Worm (Caenorhabditis elegans) whole organism, L1 larva: Measurements from ENCODE around the gene C25H3.17.

Experiments used
- C16A3.4 ChIP-seq: fragments of 150-350 bp; optimal IDR thresholded peaks from 2 replicates; lab custom pipeline; 2014; ENCODE audit warnings: missing biosample characterization, missing genetic modification characterization
- aha-1 ChIP-seq: fragments of 150-350 bp; optimal IDR thresholded peaks from 2 replicates; lab custom pipeline; 2014; ENCODE audit warnings: missing biosample characterization, missing genetic modification characterization
- blmp-1 ChIP-seq: fragments of 150-350 bp; optimal IDR thresholded peaks from 2 replicates; lab custom pipeline; 2014; ENCODE audit warnings: missing biosample characterization, missing genetic modification characterization
- ceh-8 ChIP-seq: fragments of 200-800 bp; sonication (Bioruptor generic); optimal IDR thresholded peaks from 2 replicates; lab custom pipeline; 2018; ENCODE audit warnings: mild to moderate bottlenecking, missing genetic modification characterization, moderate library complexity, missing compliant biosample characterization
- ceh-88 ChIP-seq: fragments of 200-800 bp; sonication (Bioruptor generic); IDR thresholded peaks from 2 replicates; pipeline ENCODE4 v1.3.6; 2022; ENCODE audit warnings: missing genetic modification characterization, missing compliant biosample characterization
- ceh-90 ChIP-seq: sonication (generic microtip); optimal IDR thresholded peaks from 2 replicates; lab custom pipeline; 2016; ENCODE audit warnings: missing genetic modification characterization, missing compliant biosample characterization
- dpl-1 ChIP-seq, 3 experiments: fragments of 150-350 bp in 2 of 3; sonication (generic microtip) in 1 of 3; optimal IDR thresholded peaks; 2 replicates each; lab custom pipeline; 2014 to 2017; ENCODE audit warnings: missing biosample characterization in 3 of 3, missing genetic modification characterization in 3 of 3, missing genetic modification reagents in 3 of 3
- dsc-1 ChIP-seq: sonication (generic microtip); optimal IDR thresholded peaks from 2 replicates; lab custom pipeline; 2016; ENCODE audit warnings: mild to moderate bottlenecking, missing genetic modification characterization, missing compliant biosample characterization
- efl-1 ChIP-seq, 4 experiments: fragments of 150-350 bp; optimal IDR thresholded peaks in 3 of 4; peaks in 1 of 4; 1 replicate in 1 of 4; 2 replicates in 3 of 4; lab custom pipeline; 2014; ENCODE audit warnings: missing biosample characterization in 2 of 4, missing genetic modification characterization in 2 of 4, missing genetic modification reagents in 2 of 4
- efl-3 ChIP-seq: fragments of 200-800 bp; sonication (Bioruptor generic); optimal IDR thresholded peaks from 2 replicates; lab custom pipeline; 2018; ENCODE audit warnings: mild to moderate bottlenecking, missing genetic modification characterization, missing compliant biosample characterization
- egl-13 ChIP-seq: sonication (generic microtip); optimal IDR thresholded peaks from 2 replicates; lab custom pipeline; 2016; ENCODE audit warnings: missing genotype, missing genetic modification reagents, missing genetic modification characterization, missing compliant biosample characterization
- elt-2 ChIP-seq: sonication (generic microtip); optimal IDR thresholded peaks from 2 replicates; lab custom pipeline; 2016; ENCODE audit warnings: missing genetic modification characterization, mild to moderate bottlenecking, inconsistent platforms, missing compliant biosample characterization, missing genetic modification reagents
- elt-3 ChIP-seq, 6 experiments: fragments of 150-350 bp in 1 of 6; sonication (generic microtip); optimal IDR thresholded peaks; 2 replicates each; lab custom pipeline; 2017 to 2018; ENCODE audit warnings: missing biosample characterization in 6 of 6, missing genetic modification characterization in 6 of 6, inconsistent platforms in 1 of 6
- fos-1 ChIP-seq: fragments of 150-350 bp; optimal IDR thresholded peaks from 2 replicates; lab custom pipeline; 2014; ENCODE audit warnings: missing biosample characterization, missing genetic modification characterization
- hlh-4 ChIP-seq: sonication (generic microtip); optimal IDR thresholded peaks from 2 replicates; lab custom pipeline; 2016; ENCODE audit warnings: mild to moderate bottlenecking, missing genetic modification characterization, missing compliant biosample characterization
- hpl-2 ChIP-seq: fragments of 150-350 bp; optimal IDR thresholded peaks from 2 replicates; lab custom pipeline; 2014; ENCODE audit warnings: missing biosample characterization, missing genetic modification reagents, missing genetic modification characterization
- irx-1 ChIP-seq: sonication (generic microtip); optimal IDR thresholded peaks from 2 replicates; lab custom pipeline; 2016; ENCODE audit warnings: missing genetic modification characterization, missing compliant biosample characterization
- jun-1 ChIP-seq: fragments of 150-350 bp; optimal IDR thresholded peaks from 2 replicates; lab custom pipeline; 2014; ENCODE audit warnings: missing biosample characterization, missing genetic modification reagents, missing genetic modification characterization
- lin-13 ChIP-seq: fragments of 150-350 bp; optimal IDR thresholded peaks from 2 replicates; lab custom pipeline; 2014; ENCODE audit warnings: missing biosample characterization, missing genetic modification reagents, missing genetic modification characterization
- lin-14 ChIP-seq: fragments of 200-800 bp; sonication (Bioruptor generic); optimal IDR thresholded peaks from 2 replicates; lab custom pipeline; 2018; ENCODE audit warnings: mild to moderate bottlenecking, missing genetic modification characterization, moderate library complexity, missing compliant biosample characterization
- lin-15B ChIP-seq: fragments of 150-350 bp; sonication (generic microtip); optimal IDR thresholded peaks from 3 replicates; lab custom pipeline; 2014; ENCODE audit warnings: missing biosample characterization, missing genetic modification characterization
- lin-35 ChIP-seq, 2 experiments: fragments of 150-350 bp; optimal IDR thresholded peaks; 2 replicates each; lab custom pipeline; 2014; ENCODE audit warnings: missing biosample characterization in 2 of 2, missing genetic modification characterization in 2 of 2, missing genetic modification reagents in 2 of 2
- lir-3 ChIP-seq: sonication (generic microtip); optimal IDR thresholded peaks from 2 replicates; lab custom pipeline; 2016; ENCODE audit warnings: mild to moderate bottlenecking, missing genetic modification characterization, moderate library complexity, missing compliant biosample characterization; ENCODE audit not compliant: poor library complexity
- lsy-2 ChIP-seq, 2 experiments: fragments of 150-350 bp; optimal IDR thresholded peaks; 2 replicates each; lab custom pipeline; 2014; ENCODE audit warnings: missing biosample characterization in 2 of 2, missing genetic modification characterization in 2 of 2
- mab-9 ChIP-seq: fragments of 200-800 bp; sonication (Bioruptor generic); IDR thresholded peaks from 2 replicates; pipeline ENCODE4 v1.3.6; 2022; ENCODE audit warnings: missing genetic modification reagents, missing genetic modification characterization, missing compliant biosample characterization
- mef-2 ChIP-seq: fragments of 150-350 bp; optimal IDR thresholded peaks from 2 replicates; lab custom pipeline; 2014; ENCODE audit warnings: missing biosample characterization, missing genetic modification characterization
- mep-1 ChIP-seq: fragments of 150-350 bp; optimal IDR thresholded peaks from 2 replicates; lab custom pipeline; 2014; ENCODE audit warnings: missing biosample characterization, missing genetic modification characterization
- nhr-11 ChIP-seq: fragments of 150-350 bp; optimal IDR thresholded peaks from 2 replicates; lab custom pipeline; 2014; ENCODE audit warnings: missing biosample characterization, missing genetic modification characterization
- nhr-12 ChIP-seq: sonication (generic microtip); optimal IDR thresholded peaks from 2 replicates; lab custom pipeline; 2017; ENCODE audit warnings: missing biosample characterization, missing genetic modification characterization
- nhr-19 ChIP-seq: fragments of 200-800 bp; sonication (Bioruptor generic); conservative IDR thresholded peaks from 2 replicates; pipeline ENCODE4 v1.3.6; 2022; ENCODE audit warnings: missing genetic modification characterization, missing compliant biosample characterization
- nhr-20 ChIP-seq: sonication (generic microtip); optimal IDR thresholded peaks from 2 replicates; lab custom pipeline; 2016; ENCODE audit warnings: mild to moderate bottlenecking, missing genetic modification characterization, missing compliant biosample characterization
- nhr-237 ChIP-seq: fragments of 150-350 bp; optimal IDR thresholded peaks from 2 replicates; lab custom pipeline; 2014; ENCODE audit warnings: missing biosample characterization, missing genetic modification characterization
- nhr-28 ChIP-seq: fragments of 150-350 bp; optimal IDR thresholded peaks from 2 replicates; lab custom pipeline; 2014; ENCODE audit warnings: missing biosample characterization, missing genetic modification characterization
- nhr-71 ChIP-seq: sonication (generic microtip); optimal IDR thresholded peaks from 2 replicates; lab custom pipeline; 2016; ENCODE audit warnings: mild to moderate bottlenecking, missing genetic modification characterization, moderate library complexity, missing compliant biosample characterization
- nhr-76 ChIP-seq: sonication (generic microtip); optimal IDR thresholded peaks from 2 replicates; lab custom pipeline; 2017; ENCODE audit warnings: missing biosample characterization, missing genetic modification characterization
- nhr-77 ChIP-seq: fragments of 150-350 bp; optimal IDR thresholded peaks from 2 replicates; lab custom pipeline; 2014; ENCODE audit warnings: missing biosample characterization, missing genetic modification characterization
- nhr-85 ChIP-seq: sonication (generic microtip); peaks from one replicate; lab custom pipeline; 2016; ENCODE audit warnings: missing genetic modification characterization, inconsistent platforms, missing compliant biosample characterization
- pag-3 ChIP-seq: sonication (generic microtip); optimal IDR thresholded peaks from 2 replicates; lab custom pipeline; 2017; ENCODE audit warnings: missing genetic modification characterization, mild to moderate bottlenecking, missing compliant biosample characterization, antibody characterized with exemption, borderline replicate concordance; ENCODE audit not compliant: insufficient read depth
- pqm-1 ChIP-seq: sonication (generic microtip); optimal IDR thresholded peaks from 3 replicates; lab custom pipeline; 2017; ENCODE audit warnings: missing biosample characterization, missing genetic modification characterization
- rnt-1 ChIP-seq: sonication (generic microtip); optimal IDR thresholded peaks from 2 replicates; lab custom pipeline; 2016; ENCODE audit warnings: mild to moderate bottlenecking, missing genetic modification characterization, moderate library complexity, missing compliant biosample characterization
- snpc-4 ChIP-seq: fragments of 150-350 bp; optimal IDR thresholded peaks from 2 replicates; lab custom pipeline; 2014; ENCODE audit warnings: missing biosample characterization, missing genetic modification characterization
- snu-23 ChIP-seq: sonication (generic microtip); optimal IDR thresholded peaks from 2 replicates; lab custom pipeline; 2016; ENCODE audit warnings: missing genetic modification characterization, missing compliant biosample characterization
- sox-4 ChIP-seq: sonication (generic microtip); optimal IDR thresholded peaks from 2 replicates; lab custom pipeline; 2016; ENCODE audit warnings: missing genetic modification characterization, missing compliant biosample characterization
- sptf-1 ChIP-seq: fragments of 150-350 bp; optimal IDR thresholded peaks from 2 replicates; lab custom pipeline; 2014; ENCODE audit warnings: missing biosample characterization, missing genetic modification characterization
- sup-37 ChIP-seq: fragments of 200-800 bp; sonication (Bioruptor generic); optimal IDR thresholded peaks from 2 replicates; lab custom pipeline; 2018; ENCODE audit warnings: mild to moderate bottlenecking, missing genetic modification characterization, missing compliant biosample characterization
- tbx-2 ChIP-seq: sonication (generic microtip); optimal IDR thresholded peaks from 2 replicates; lab custom pipeline; 2016; ENCODE audit warnings: missing genetic modification characterization, missing compliant biosample characterization
- tlp-1 ChIP-seq: fragments of 150-350 bp; optimal IDR thresholded peaks from 2 replicates; lab custom pipeline; 2014; ENCODE audit warnings: missing biosample characterization, missing genetic modification characterization
- unc-130 ChIP-seq: fragments of 150-350 bp; optimal IDR thresholded peaks from 2 replicates; lab custom pipeline; 2017; ENCODE audit warnings: missing biosample characterization, missing genetic modification characterization, inconsistent platforms
- unc-62 ChIP-seq: fragments of 150-350 bp; optimal IDR thresholded peaks from 2 replicates; lab custom pipeline; 2014; ENCODE audit warnings: missing biosample characterization, missing genetic modification reagents, missing genetic modification characterization
- unc-86 ChIP-seq: sonication (generic microtip); optimal IDR thresholded peaks from 2 replicates; lab custom pipeline; 2016; ENCODE audit warnings: missing genetic modification characterization, missing compliant biosample characterization
- unc-98 ChIP-seq: fragments of 200-800 bp; sonication (Bioruptor generic); IDR thresholded peaks from 2 replicates; pipeline ENCODE4 v1.3.6; 2022; ENCODE audit warnings: missing genetic modification characterization, missing compliant biosample characterization
- vab-15 ChIP-seq: sonication (generic microtip); optimal IDR thresholded peaks from 2 replicates; lab custom pipeline; 2017; ENCODE audit warnings: missing genotype, mild to moderate bottlenecking, missing genetic modification characterization, missing compliant biosample characterization
- xbp-1 ChIP-seq: sonication (generic microtip); optimal IDR thresholded peaks from 2 replicates; lab custom pipeline; 2016; ENCODE audit warnings: missing genetic modification characterization, missing compliant biosample characterization
- ztf-4 ChIP-seq: fragments of 150-350 bp; optimal IDR thresholded peaks from 2 replicates; lab custom pipeline; 2014; ENCODE audit warnings: missing biosample characterization, missing genetic modification characterization

The C25H3.17 gene

DNA sequence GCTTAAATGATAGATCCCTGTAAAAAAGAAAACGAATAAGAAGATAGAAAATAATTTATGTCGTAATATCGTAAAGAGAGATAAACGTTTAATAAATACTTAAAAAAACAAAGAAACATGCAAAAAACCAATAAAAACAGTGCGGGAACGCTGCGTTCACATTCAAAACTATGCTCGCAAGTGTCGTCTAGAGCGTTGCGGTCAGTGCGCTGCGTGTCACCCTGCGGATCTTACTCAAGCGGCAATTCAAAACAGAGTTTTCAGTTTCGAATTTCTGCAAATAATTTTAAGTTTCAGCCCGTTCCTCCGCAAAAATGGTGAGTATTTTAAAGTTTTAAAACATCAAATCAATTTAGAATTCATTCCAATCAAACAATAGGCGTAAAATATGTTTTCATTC is 45.3 kb upstream of the C25H3.17 start, which contains the start of the genes tiar-1 and lelo-4 (continued):
- no peak for TF ChIP-seq ceh-90 (tag; lab: Kevin White, UChicago)
- peak; percentile 50 for TF ChIP-seq lin-13 (GFP tag; lab: Kevin White, UChicago)
- no peak for TF ChIP-seq ztf-4
- peak; percentile 42 for TF ChIP-seq lir-3 (tag; lab: Kevin White, UChicago)
- TF ChIP-seq pqm-1: no peak
- TF ChIP-seq lin-15B (tag; lab: Kevin White, UChicago): peak; percentile 78
- no peak for TF ChIP-seq mab-9 (GFP tag; lab: Robert Waterston, UW)
- TF ChIP-seq efl-1 (optimal IDR thresholded peaks at IDR 0.05; lab: Kevin White, UChicago): peak; percentile 24 to 91
- peak; percentile 90 to 98 for TF ChIP-seq efl-1 (GFP tag; optimal IDR thresholded peaks at IDR 0.05 in 1 of 2; lab: Kevin White, UChicago)
- TF ChIP-seq sox-4 (tag; lab: Kevin White, UChicago): no peak
- TF ChIP-seq unc-130 (tag; lab: Kevin White, UChicago): peak; percentile 77
- no peak for TF ChIP-seq ceh-8 (GFP tag; lab: Kevin White, UChicago)
- TF ChIP-seq lin-35 (GFP tag; optimal IDR thresholded peaks at IDR 0.05; lab: Kevin White, UChicago): peak; percentile 92 to 95
- peak; percentile 57 for TF ChIP-seq tbx-2
- TF ChIP-seq nhr-11 (tag; lab: Kevin White, UChicago): no peak
- TF ChIP-seq elt-3 (tag; optimal IDR thresholded peaks at IDR 0.05; lab: Kevin White, UChicago): peak in 1 of 6 experiments; percentile 58
- no peak for TF ChIP-seq egl-13
- TF ChIP-seq vab-15: no peak
- no peak for TF ChIP-seq hlh-4 (tag; lab: Kevin White, UChicago)
- TF ChIP-seq pag-3: no peak
- peak; percentile 29 for TF ChIP-seq nhr-77 (tag; lab: Kevin White, UChicago)
- peak; percentile 50 for TF ChIP-seq nhr-19 (GFP tag; lab: Robert Waterston, UW)
- no peak for TF ChIP-seq nhr-237
- peak; percentile 66 for TF ChIP-seq C16A3.4 (tag; lab: Kevin White, UChicago)
- no peak for TF ChIP-seq mef-2 (tag; lab: Kevin White, UChicago)
- TF ChIP-seq lin-14 (GFP tag; lab: Kevin White, UChicago): peak; percentile 76
- TF ChIP-seq unc-98 (GFP tag; lab: Robert Waterston, UW): no peak
- peak; percentile 63 for TF ChIP-seq xbp-1 (tag; lab: Kevin White, UChicago)
- TF ChIP-seq nhr-28 (tag; lab: Kevin White, UChicago): no peak
- peak; percentile 73 to 91 for TF ChIP-seq lsy-2 (tag; optimal IDR thresholded peaks at IDR 0.05; lab: Kevin White, UChicago)
- TF ChIP-seq sup-37: no peak
- TF ChIP-seq aha-1: no peak
- no peak for TF ChIP-seq tlp-1 (tag; lab: Kevin White, UChicago)
- TF ChIP-seq nhr-20 (tag; lab: Kevin White, UChicago): peak; percentile 68
- no peak for TF ChIP-seq dsc-1 (tag; lab: Kevin White, UChicago)
- peak; percentile 80 for TF ChIP-seq mep-1
- no peak for TF ChIP-seq nhr-12 (tag; lab: Kevin White, UChicago)
- TF ChIP-seq unc-86 (tag; lab: Kevin White, UChicago): peak; percentile 29
- TF ChIP-seq sptf-1 (tag; lab: Kevin White, UChicago): no peak
- TF ChIP-seq snpc-4 (tag; lab: Kevin White, UChicago): peak; percentile 45
- no peak for TF ChIP-seq elt-2 (tag; lab: Kevin White, UChicago)
- TF ChIP-seq unc-62: no peak
- peak; percentile 72 for TF ChIP-seq nhr-85 (tag; lab: Kevin White, UChicago)
- peak; percentile 74 for TF ChIP-seq rnt-1 (tag; lab: Kevin White, UChicago)
- TF ChIP-seq fos-1 (tag; lab: Kevin White, UChicago): peak; percentile 60
- TF ChIP-seq irx-1: no peak
- peak; percentile 73 for TF ChIP-seq nhr-71 (tag; lab: Kevin White, UChicago)
- peak; percentile 85 to 94 (median 87) for TF ChIP-seq dpl-1 (GFP tag; optimal IDR thresholded peaks at IDR 0.05; lab: Kevin White, UChicago)
- peak; percentile 76 for TF ChIP-seq snu-23 (GFP tag; lab: Kevin White, UChicago)
- TF ChIP-seq blmp-1 (tag; lab: Kevin White, UChicago): peak; percentile 62
- TF ChIP-seq nhr-76 (tag; lab: Kevin White, UChicago): no peak
- no peak for TF ChIP-seq jun-1
- TF ChIP-seq ceh-88 (GFP tag; lab: Robert Waterston, UW): no peak
- no peak for TF ChIP-seq hpl-2 (GFP tag; lab: Kevin White, UChicago)
- TF ChIP-seq efl-3 (GFP tag; lab: Kevin White, UChicago): no peak
